Fruit fly (Drosophila melanogaster) whole organism, prepupa: ENCODE data around the gene Aasdh.

ENCODE experiments used
- CG10631 ChIP-seq: fragments of 200-800 bp; sonication (Bioruptor generic); optimal IDR thresholded peaks from 2 replicates; lab custom pipeline; 2016; ENCODE audit warnings: missing biosample characterization, missing genetic modification characterization
- CG11294 ChIP-seq: fragments of 200-800 bp; sonication (Bioruptor generic); IDR thresholded peaks from 2 replicates; pipeline ENCODE4 v1.3.6; 2022; ENCODE audit warnings: missing biosample characterization, missing genetic modification characterization
- CG11762 ChIP-seq: fragments of 200-800 bp; sonication (Bioruptor generic); optimal IDR thresholded peaks from 3 replicates; lab custom pipeline; 2016; ENCODE audit warnings: missing biosample characterization, missing genetic modification characterization; ENCODE audit not compliant: insufficient read depth
- CG11902 ChIP-seq: fragments of 200-800 bp; sonication (Bioruptor generic); optimal IDR thresholded peaks from 3 replicates; lab custom pipeline; 2016; ENCODE audit warnings: missing biosample characterization, missing genetic modification characterization
- CG1621 ChIP-seq: fragments of 200-800 bp; sonication (Bioruptor generic); optimal IDR thresholded peaks from 3 replicates; lab custom pipeline; 2018; ENCODE audit warnings: missing biosample characterization, mild to moderate bottlenecking, missing genetic modification characterization
- CG16779 ChIP-seq: fragments of 200-800 bp; sonication (Bioruptor generic); optimal IDR thresholded peaks from 3 replicates; lab custom pipeline; 2017; ENCODE audit warnings: missing biosample characterization, mild to moderate bottlenecking, missing genetic modification characterization
- CG31627 ChIP-seq: fragments of 200-800 bp; sonication (Bioruptor generic); optimal IDR thresholded peaks from 3 replicates; lab custom pipeline; 2016; ENCODE audit warnings: missing biosample characterization, missing genetic modification characterization
- CG34406 ChIP-seq: fragments of 200-800 bp; sonication (Bioruptor generic); optimal IDR thresholded peaks from 3 replicates; lab custom pipeline; 2016; ENCODE audit warnings: missing biosample characterization, missing genetic modification characterization
- CG4318 ChIP-seq: fragments of 200-800 bp; sonication (Bioruptor generic); optimal IDR thresholded peaks from 3 replicates; lab custom pipeline; 2017; ENCODE audit warnings: missing biosample characterization, mild to moderate bottlenecking, missing genetic modification characterization
- CG6163 ChIP-seq: fragments of 200-800 bp; sonication (Bioruptor generic); IDR thresholded peaks from 3 replicates; pipeline ENCODE4 v1.3.6; 2022; ENCODE audit warnings: missing biosample characterization, missing genetic modification characterization
- CG6276 ChIP-seq: fragments of 200-800 bp; sonication (Bioruptor generic); optimal IDR thresholded peaks from 2 replicates; lab custom pipeline; 2017; ENCODE audit warnings: missing biosample characterization, mild to moderate bottlenecking, missing genetic modification characterization
- CG6792 ChIP-seq: fragments of 200-800 bp; sonication (Bioruptor generic); optimal IDR thresholded peaks from 3 replicates; lab custom pipeline; 2016; ENCODE audit warnings: missing biosample characterization, missing genetic modification characterization
- CG6808 ChIP-seq: fragments of 200-800 bp; sonication (Bioruptor generic); optimal IDR thresholded peaks from 3 replicates; lab custom pipeline; 2017; ENCODE audit warnings: missing biosample characterization, missing genetic modification characterization, mild to moderate bottlenecking, moderate library complexity, missing genetic modification reagents
- CG7368 ChIP-seq: fragments of 200-800 bp; sonication (Bioruptor generic); optimal IDR thresholded peaks from 3 replicates; lab custom pipeline; 2016; ENCODE audit warnings: missing biosample characterization, missing genetic modification characterization
- CG8319 ChIP-seq: fragments of 200-800 bp; sonication (Bioruptor generic); optimal IDR thresholded peaks from 3 replicates; lab custom pipeline; 2016; ENCODE audit warnings: missing biosample characterization, missing genetic modification characterization
- CG8632 ChIP-seq: fragments of 200-800 bp; sonication (Bioruptor generic); optimal IDR thresholded peaks from 3 replicates; lab custom pipeline; 2016; ENCODE audit warnings: missing biosample characterization, missing genetic modification characterization
- CG9139 ChIP-seq: fragments of 200-800 bp; sonication (Bioruptor generic); optimal IDR thresholded peaks from 3 replicates; lab custom pipeline; 2017; ENCODE audit warnings: missing biosample characterization, mild to moderate bottlenecking, missing genetic modification characterization
- Eip78C ChIP-seq: fragments of 200-800 bp; sonication (Bioruptor generic); peaks from one replicate; lab custom pipeline; 2016; ENCODE audit warnings: missing biosample characterization, missing genetic modification characterization
- Ets21C ChIP-seq: fragments of 200-800 bp; sonication (Bioruptor generic); optimal IDR thresholded peaks from 3 replicates; lab custom pipeline; 2016; ENCODE audit warnings: missing biosample characterization, missing genetic modification characterization
- Ets96B ChIP-seq: fragments of 200-800 bp; optimal IDR thresholded peaks from 2 replicates; lab custom pipeline; 2019; ENCODE audit warnings: missing biosample characterization, mild to moderate bottlenecking, missing genetic modification characterization, moderate library complexity
- Gug ChIP-seq: fragments of 200-800 bp; sonication (Bioruptor generic); IDR thresholded peaks from 2 replicates; pipeline ENCODE4 v1.3.6; 2022; ENCODE audit warnings: missing biosample characterization, missing genetic modification characterization
- Hr38 ChIP-seq: sonication (Bioruptor generic); optimal IDR thresholded peaks from 2 replicates; lab custom pipeline; 2016; ENCODE audit warnings: missing biosample characterization, missing genetic modification characterization
- Hr39 ChIP-seq: fragments of 200-800 bp; sonication (Bioruptor generic); optimal IDR thresholded peaks from 2 replicates; lab custom pipeline; 2016; ENCODE audit warnings: missing biosample characterization, missing genetic modification characterization
- Hr4 ChIP-seq: fragments of 200-800 bp; sonication (Bioruptor generic); optimal IDR thresholded peaks from 3 replicates; lab custom pipeline; 2016; ENCODE audit warnings: missing biosample characterization, missing genetic modification characterization
- Lpt ChIP-seq: fragments of 200-800 bp; sonication (Bioruptor generic); optimal IDR thresholded peaks from 3 replicates; lab custom pipeline; 2016; ENCODE audit warnings: missing biosample characterization, missing genetic modification characterization
- OdsH ChIP-seq: fragments of 200-800 bp; sonication (Bioruptor generic); optimal IDR thresholded peaks from 3 replicates; lab custom pipeline; 2016; ENCODE audit warnings: missing biosample characterization, missing genetic modification characterization
- Smox ChIP-seq: fragments of 200-800 bp; sonication (Bioruptor generic); optimal IDR thresholded peaks from 3 replicates; lab custom pipeline; 2016; ENCODE audit warnings: missing biosample characterization, missing genetic modification characterization
- Sox14 ChIP-seq: fragments of 200-800 bp; sonication (Bioruptor generic); optimal IDR thresholded peaks from 3 replicates; lab custom pipeline; 2016; ENCODE audit warnings: missing biosample characterization, missing genetic modification characterization
- Sox15 ChIP-seq: fragments of 200-800 bp; sonication (Bioruptor generic); optimal IDR thresholded peaks from 3 replicates; lab custom pipeline; 2016; ENCODE audit warnings: missing biosample characterization, missing genetic modification characterization
- achi ChIP-seq: fragments of 200-800 bp; sonication (Bioruptor generic); optimal IDR thresholded peaks from 3 replicates; lab custom pipeline; 2016; ENCODE audit warnings: missing biosample characterization, missing genetic modification characterization
- cyc ChIP-seq: fragments of 200-800 bp; sonication (Bioruptor generic); optimal IDR thresholded peaks from 3 replicates; lab custom pipeline; 2016; ENCODE audit warnings: missing biosample characterization, missing genetic modification characterization
- dac ChIP-seq: fragments of 200-800 bp; sonication (Bioruptor generic); optimal IDR thresholded peaks from 2 replicates; lab custom pipeline; 2017; ENCODE audit warnings: missing biosample characterization, mild to moderate bottlenecking, missing genetic modification characterization
- dsx ChIP-seq: fragments of 200-800 bp; optimal IDR thresholded peaks from 3 replicates; lab custom pipeline; 2019; ENCODE audit warnings: missing biosample characterization, mild to moderate bottlenecking, missing genetic modification characterization, moderate library complexity; ENCODE audit not compliant: poor library complexity, severe bottlenecking
- eg ChIP-seq: fragments of 200-800 bp; sonication (Bioruptor generic); IDR thresholded peaks from 3 replicates; pipeline ENCODE4 v1.3.6; 2022; ENCODE audit warnings: missing biosample characterization, missing genetic modification characterization
- esn ChIP-seq: fragments of 200-800 bp; sonication (Bioruptor generic); optimal IDR thresholded peaks from 2 replicates; lab custom pipeline; 2016; ENCODE audit warnings: missing biosample characterization, mild to moderate bottlenecking, missing genetic modification characterization, moderate library complexity
- fd85E ChIP-seq: fragments of 200-800 bp; sonication (Bioruptor generic); optimal IDR thresholded peaks from 3 replicates; lab custom pipeline; 2016; ENCODE audit warnings: missing biosample characterization, missing genetic modification characterization
- fkh ChIP-seq: fragments of 200-800 bp; sonication (Bioruptor generic); optimal IDR thresholded peaks from 3 replicates; lab custom pipeline; 2017; ENCODE audit warnings: missing biosample characterization, mild to moderate bottlenecking, missing genetic modification characterization, moderate library complexity
- net ChIP-seq: fragments of 200-800 bp; sonication (Bioruptor generic); optimal IDR thresholded peaks from 3 replicates; lab custom pipeline; 2016; ENCODE audit warnings: missing biosample characterization, missing genetic modification characterization
- pdm3 ChIP-seq: fragments of 200-800 bp; sonication (Bioruptor generic); optimal IDR thresholded peaks from 3 replicates; lab custom pipeline; 2016; ENCODE audit warnings: missing biosample characterization, missing genetic modification characterization
- spab ChIP-seq: fragments of 200-800 bp; sonication (Bioruptor generic); optimal IDR thresholded peaks from 2 replicates; lab custom pipeline; 2017; ENCODE audit warnings: missing biosample characterization, mild to moderate bottlenecking, missing genetic modification characterization, missing genetic modification reagents
- ss ChIP-seq, 2 experiments: fragments of 200-800 bp; sonication (Bioruptor generic); optimal IDR thresholded peaks; 2 replicates in 1 of 2; 3 replicates in 1 of 2; lab custom pipeline; 2017 to 2018; ENCODE audit warnings: mild to moderate bottlenecking in 2 of 2, missing biosample characterization in 2 of 2, missing genetic modification characterization in 2 of 2, moderate library complexity in 1 of 2
- svp ChIP-seq: fragments of 200-800 bp; sonication (Bioruptor generic); peaks from one replicate; lab custom pipeline; 2016; ENCODE audit warnings: missing biosample characterization, missing genetic modification characterization

The Aasdh gene

dm6 chr2L:8403286-8404270 lies 45.8 kb downstream of the Aasdh start, which contains the start of gene emb (continued):
- TF ChIP-seq ss (GFP tag; optimal IDR thresholded peaks at IDR 0.05; lab: Kevin White, UChicago) (peak in 1 of 2 experiments; percentile 89), CG11294 (GFP tag; lab: Robert Waterston, UW) (no peak), net (GFP tag; lab: Kevin White, UChicago) (no peak), cyc (GFP tag; lab: Kevin White, UChicago) (peak; percentile 37), Hr4 (no peak), CG6163 (GFP tag; lab: Robert Waterston, UW) (peak; percentile 79), CG6792 (GFP tag; lab: Kevin White, UChicago) (no peak), achi (GFP tag; lab: Kevin White, UChicago) (no peak), fkh (GFP tag; lab: Kevin White, UChicago) (peak; percentile 99), CG10631 (GFP tag; lab: Kevin White, UChicago) (peak; percentile 58), Gug (GFP tag; lab: Robert Waterston, UW) (no peak), pdm3 (GFP tag; lab: Kevin White, UChicago) (no peak), CG31627 (GFP tag; lab: Kevin White, UChicago) (peak; percentile 62), Sox15 (GFP tag; lab: Kevin White, UChicago) (no peak), CG4318 (GFP tag; lab: Kevin White, UChicago) (no peak), fd85E (no peak), CG16779 (tag; lab: Kevin White, UChicago) (no peak), Hr38 (GFP tag; lab: Kevin White, UChicago) (no peak), eg (GFP tag; lab: Robert Waterston, UW) (peak; percentile 76), CG1621 (tag; lab: Kevin White, UChicago) (no peak), dac (GFP tag; lab: Kevin White, UChicago) (no peak), svp (GFP tag; lab: Kevin White, UChicago) (no peak), Hr39 (GFP tag; lab: Kevin White, UChicago) (no peak), Ets21C (peak; percentile 37), Ets96B (peak; percentile 50), Eip78C (GFP tag; lab: Kevin White, UChicago) (peak; percentile 83), CG6808 (GFP tag; lab: Kevin White, UChicago) (peak; percentile 76), CG11762 (no peak), CG6276 (no peak), esn (GFP tag; lab: Kevin White, UChicago) (peak; percentile 57), dsx (GFP tag; lab: Kevin White, UChicago) (peak; percentile 66), Lpt (GFP tag; lab: Kevin White, UChicago) (no peak), CG9139 (GFP tag; lab: Kevin White, UChicago) (no peak), CG8632 (GFP tag; lab: Kevin White, UChicago) (no peak), Smox (GFP tag; lab: Kevin White, UChicago) (no peak), spab (no peak), OdsH (GFP tag; lab: Kevin White, UChicago) (peak; percentile 30)

dm6 chr2L:8402928-8403285 lies 46.5 kb downstream of the Aasdh start, which contains the start of gene fy:
Gene fy, minus strand, starts transcription at chr2L:8403280.
- no peak for TF ChIP-seq CG16779 (tag; lab: Kevin White, UChicago)
- no peak for TF ChIP-seq CG7368 (GFP tag; lab: Kevin White, UChicago)
- no peak for TF ChIP-seq esn (GFP tag; lab: Kevin White, UChicago)
- no peak for TF ChIP-seq CG34406 (GFP tag; lab: Kevin White, UChicago)
- TF ChIP-seq pdm3 (GFP tag; lab: Kevin White, UChicago) = no peak
- TF ChIP-seq Sox14 = no peak
- no peak for TF ChIP-seq Ets21C
- TF ChIP-seq CG6808 (GFP tag; lab: Kevin White, UChicago) = no peak
- no peak for TF ChIP-seq spab
- no peak for TF ChIP-seq eg (GFP tag; lab: Robert Waterston, UW)
- no peak for TF ChIP-seq CG11902 (GFP tag; lab: Kevin White, UChicago)
- TF ChIP-seq CG8319 = no peak
- no peak for TF ChIP-seq CG11294 (GFP tag; lab: Robert Waterston, UW)
